Fruit fly (Drosophila melanogaster) whole organism, embryonic: ENCODE results near the gene Gbs-70E.

Experiments
- Adf1 ChIP-seq: fragments of 200-800 bp; sonication (Bioruptor generic); IDR thresholded peaks from 2 replicates; pipeline ENCODE4 v1.3.6; 2022; ENCODE audit warnings: missing biosample characterization, missing genetic modification characterization
- Atf-2 ChIP-seq: fragments of 200-800 bp; sonication (Bioruptor generic); optimal IDR thresholded peaks from 2 replicates; lab custom pipeline; 2016; ENCODE audit warnings: missing biosample characterization, missing genetic modification characterization
- CG10979 ChIP-seq: fragments of 200-800 bp; sonication (Bioruptor generic); optimal IDR thresholded peaks from 2 replicates; lab custom pipeline; 2018; ENCODE audit warnings: missing biosample characterization, mild to moderate bottlenecking, missing genetic modification characterization, moderate library complexity
- CG11247 ChIP-seq: fragments of 200-800 bp; sonication (Bioruptor generic); IDR thresholded peaks from 2 replicates; pipeline ENCODE4 v1.3.6; 2022; ENCODE audit warnings: missing biosample characterization, missing genetic modification characterization
- CG11696 ChIP-seq: fragments of 200-800 bp; sonication (Bioruptor generic); IDR thresholded peaks from 2 replicates; pipeline ENCODE4 v1.3.6; 2022; ENCODE audit warnings: missing biosample characterization, missing genetic modification characterization
- CG12769 ChIP-seq: fragments of 200-800 bp; sonication (Bioruptor generic); optimal IDR thresholded peaks from 2 replicates; lab custom pipeline; 2019; ENCODE audit warnings: missing biosample characterization, mild to moderate bottlenecking, missing genetic modification characterization, moderate library complexity
- CG13894 ChIP-seq: fragments of 200-800 bp; sonication (Bioruptor generic); optimal IDR thresholded peaks from 3 replicates; lab custom pipeline; 2018; ENCODE audit warnings: missing biosample characterization, mild to moderate bottlenecking, missing genetic modification characterization, moderate library complexity
- CG15073 ChIP-seq: fragments of 200-800 bp; sonication (Bioruptor generic); optimal IDR thresholded peaks from 2 replicates; lab custom pipeline; 2016; ENCODE audit warnings: missing biosample characterization, missing genetic modification characterization
- CG15479 ChIP-seq: fragments of 200-800 bp; sonication (Bioruptor generic); optimal IDR thresholded peaks from 3 replicates; lab custom pipeline; 2019; ENCODE audit warnings: missing biosample characterization, mild to moderate bottlenecking, missing genetic modification characterization, moderate library complexity
- CG15601 ChIP-seq: fragments of 200-800 bp; sonication (Bioruptor generic); optimal IDR thresholded peaks from 3 replicates; lab custom pipeline; 2019; ENCODE audit warnings: missing biosample characterization, mild to moderate bottlenecking, missing genetic modification characterization, moderate library complexity
- CG1602 ChIP-seq: fragments of 200-800 bp; sonication (Bioruptor generic); optimal IDR thresholded peaks from 3 replicates; lab custom pipeline; 2016; ENCODE audit warnings: missing biosample characterization, missing genetic modification characterization
- CG1647 ChIP-seq: fragments of 200-800 bp; sonication (Bioruptor generic); optimal IDR thresholded peaks from 3 replicates; lab custom pipeline; 2016; ENCODE audit warnings: missing biosample characterization, missing genetic modification characterization
- CG33213 ChIP-seq: fragments of 200-800 bp; sonication (Bioruptor generic); optimal IDR thresholded peaks from 3 replicates; lab custom pipeline; 2016; ENCODE audit warnings: missing biosample characterization, missing genetic modification characterization
- CG6254 ChIP-seq: fragments of 200-800 bp; sonication (Bioruptor generic); optimal IDR thresholded peaks from 3 replicates; lab custom pipeline; 2017; ENCODE audit warnings: mild to moderate bottlenecking, missing biosample characterization, missing genetic modification reagents, missing genetic modification characterization
- CG7271 ChIP-seq: fragments of 200-800 bp; sonication (Bioruptor generic); optimal IDR thresholded peaks from 2 replicates; lab custom pipeline; 2018; ENCODE audit warnings: missing biosample characterization, mild to moderate bottlenecking, missing genetic modification characterization, moderate library complexity
- CG7357 ChIP-seq: fragments of 200-800 bp; sonication (Bioruptor generic); IDR thresholded peaks from 3 replicates; pipeline ENCODE4 v1.3.6; 2022; ENCODE audit warnings: missing biosample characterization, missing genetic modification characterization
- CG7556 ChIP-seq: fragments of 200-800 bp; sonication (Bioruptor generic); optimal IDR thresholded peaks from 2 replicates; lab custom pipeline; 2017; ENCODE audit warnings: missing biosample characterization, mild to moderate bottlenecking, missing genetic modification characterization
- CG7745 ChIP-seq: fragments of 200-800 bp; sonication (Bioruptor generic); optimal IDR thresholded peaks from 2 replicates; lab custom pipeline; 2018; ENCODE audit warnings: missing biosample characterization, mild to moderate bottlenecking, missing genetic modification characterization, moderate library complexity
- CG8281 ChIP-seq: fragments of 200-800 bp; sonication (Bioruptor generic); optimal IDR thresholded peaks from 2 replicates; lab custom pipeline; 2018; ENCODE audit warnings: missing biosample characterization, mild to moderate bottlenecking, missing genetic modification characterization, moderate library complexity
- CG8924 ChIP-seq: fragments of 200-800 bp; optimal IDR thresholded peaks from 3 replicates; lab custom pipeline; 2019; ENCODE audit warnings: missing biosample characterization, mild to moderate bottlenecking, missing genetic modification characterization, moderate library complexity
- CG9727 ChIP-seq: fragments of 200-800 bp; sonication (Bioruptor generic); optimal IDR thresholded peaks from 3 replicates; lab custom pipeline; 2017; ENCODE audit warnings: missing biosample characterization, mild to moderate bottlenecking, missing genetic modification characterization
- CHES-1-like ChIP-seq: fragments of 200-800 bp; sonication (Bioruptor generic); optimal IDR thresholded peaks from 2 replicates; lab custom pipeline; 2016; ENCODE audit warnings: missing biosample characterization, missing genetic modification characterization
- Dad ChIP-seq: fragments of 200-800 bp; sonication (Bioruptor generic); optimal IDR thresholded peaks from 3 replicates; lab custom pipeline; 2016; ENCODE audit warnings: missing biosample characterization, missing genetic modification characterization
- Dll ChIP-seq: fragments of 200-800 bp; sonication (Bioruptor generic); IDR thresholded peaks from 4 replicates; pipeline ENCODE4 v1.3.6; 2022; ENCODE audit warnings: missing biosample characterization, missing genetic modification characterization; ENCODE audit not compliant: partially characterized antibody
- Fer2 ChIP-seq: fragments of 200-800 bp; sonication (Bioruptor generic); optimal IDR thresholded peaks from 2 replicates; lab custom pipeline; 2018; ENCODE audit warnings: missing biosample characterization, mild to moderate bottlenecking, missing genetic modification characterization, moderate library complexity
- HLH4C ChIP-seq: fragments of 200-800 bp; sonication (Bioruptor generic); IDR thresholded peaks from 3 replicates; pipeline ENCODE4 v1.3.6; 2022; ENCODE audit warnings: missing biosample characterization, missing genetic modification characterization; ENCODE audit not compliant: partially characterized antibody
- Hmr ChIP-seq: fragments of 200-800 bp; sonication (Bioruptor generic); optimal IDR thresholded peaks from 3 replicates; lab custom pipeline; 2017; ENCODE audit warnings: mild to moderate bottlenecking, missing biosample characterization, missing genetic modification reagents, missing genetic modification characterization
- Hr51 ChIP-seq, 2 experiments: fragments of 200-800 bp; sonication (Bioruptor generic); optimal IDR thresholded peaks; 2 replicates in 1 of 2; 3 replicates in 1 of 2; lab custom pipeline; 2016 to 2018; ENCODE audit warnings: missing biosample characterization in 2 of 2, missing genetic modification characterization in 2 of 2, mild to moderate bottlenecking in 1 of 2, moderate library complexity in 1 of 2
- Kr ChIP-seq: fragments of 200-800 bp; sonication (Bioruptor generic); optimal IDR thresholded peaks from 2 replicates; lab custom pipeline; 2017; ENCODE audit warnings: missing biosample characterization, mild to moderate bottlenecking, missing genetic modification characterization
- PHDP ChIP-seq: fragments of 200-800 bp; sonication (Bioruptor generic); optimal IDR thresholded peaks from 3 replicates; lab custom pipeline; 2018; ENCODE audit warnings: missing biosample characterization, mild to moderate bottlenecking, missing genetic modification characterization, moderate library complexity
- Pdp1 ChIP-seq, 2 experiments: fragments of 200-800 bp; sonication (Bioruptor generic); optimal IDR thresholded peaks; 3 replicates each; lab custom pipeline; 2016; ENCODE audit warnings: missing biosample characterization in 2 of 2, missing genetic modification characterization in 2 of 2, mild to moderate bottlenecking in 1 of 2, moderate library complexity in 1 of 2
- Poxn ChIP-seq: fragments of 200-800 bp; sonication (Bioruptor generic); IDR thresholded peaks from 2 replicates; pipeline ENCODE4 v1.3.6; 2022; ENCODE audit warnings: missing biosample characterization, missing genetic modification characterization
- Sin3A ChIP-seq: fragments of >200 bp; optimal IDR thresholded peaks from 2 replicates; lab custom pipeline; 2018
- Sox102F ChIP-seq: fragments of 200-800 bp; sonication (Bioruptor generic); optimal IDR thresholded peaks from 2 replicates; lab custom pipeline; 2018; ENCODE audit warnings: missing biosample characterization, mild to moderate bottlenecking, missing genetic modification characterization, moderate library complexity
- abd-A ChIP-seq: fragments of 200-800 bp; sonication (Bioruptor generic); optimal IDR thresholded peaks from 3 replicates; lab custom pipeline; 2019; ENCODE audit warnings: missing biosample characterization, mild to moderate bottlenecking, missing genetic modification characterization, moderate library complexity
- ac ChIP-seq: fragments of 200-800 bp; sonication (Bioruptor generic); optimal IDR thresholded peaks from 3 replicates; lab custom pipeline; 2017; ENCODE audit warnings: missing biosample characterization, mild to moderate bottlenecking, missing genetic modification characterization
- bowl ChIP-seq: fragments of 200-800 bp; sonication (Bioruptor generic); IDR thresholded peaks from 2 replicates; pipeline ENCODE4 v1.3.6; 2022; ENCODE audit warnings: missing biosample characterization, missing genetic modification characterization
- chm ChIP-seq: fragments of 200-800 bp; sonication (Bioruptor generic); IDR thresholded peaks from 2 replicates; pipeline ENCODE4 v1.3.6; 2022; ENCODE audit warnings: missing biosample characterization, missing genetic modification characterization
- dm ChIP-seq: fragments of 200-800 bp; sonication (Bioruptor generic); optimal IDR thresholded peaks from 3 replicates; lab custom pipeline; 2016; ENCODE audit warnings: missing biosample characterization, missing genetic modification characterization
- ems ChIP-seq: fragments of 200-800 bp; sonication (Bioruptor generic); optimal IDR thresholded peaks from 3 replicates; lab custom pipeline; 2016; ENCODE audit warnings: missing biosample characterization, missing genetic modification characterization
- gce ChIP-seq: fragments of 200-800 bp; sonication (Bioruptor generic); IDR thresholded peaks from 3 replicates; pipeline ENCODE4 v1.3.6; 2022; ENCODE audit warnings: missing biosample characterization, missing genetic modification characterization
- klu ChIP-seq: fragments of 200-800 bp; sonication (Bioruptor generic); IDR thresholded peaks from 2 replicates; pipeline ENCODE4 v1.3.6; 2022; ENCODE audit warnings: missing biosample characterization, missing genetic modification characterization
- lbe ChIP-seq: fragments of 200-800 bp; sonication (Bioruptor generic); optimal IDR thresholded peaks from 2 replicates; lab custom pipeline; 2016; ENCODE audit warnings: missing biosample characterization, mild to moderate bottlenecking, missing genetic modification characterization
- onecut ChIP-seq: fragments of 200-800 bp; sonication (Bioruptor generic); IDR thresholded peaks from 2 replicates; pipeline ENCODE4 v1.3.6; 2022; ENCODE audit warnings: missing biosample characterization, missing genetic modification characterization
- pnt ChIP-seq: fragments of 200-800 bp; sonication (Bioruptor generic); optimal IDR thresholded peaks from 3 replicates; lab custom pipeline; 2016; ENCODE audit warnings: missing biosample characterization, missing genetic modification characterization
- repo ChIP-seq: fragments of 200-800 bp; sonication (Bioruptor generic); optimal IDR thresholded peaks from 2 replicates; lab custom pipeline; 2016; ENCODE audit warnings: missing biosample characterization, missing genetic modification characterization
- row ChIP-seq: fragments of 200-800 bp; sonication (Bioruptor generic); IDR thresholded peaks from 3 replicates; pipeline ENCODE4 v1.3.6; 2022; ENCODE audit warnings: missing biosample characterization, missing genetic modification characterization
- trh ChIP-seq: fragments of 200-800 bp; sonication (Bioruptor generic); optimal IDR thresholded peaks from 2 replicates; lab custom pipeline; 2016; ENCODE audit warnings: missing biosample characterization, missing genetic modification characterization
- zfh1 ChIP-seq: fragments of 200-800 bp; sonication (Bioruptor generic); IDR thresholded peaks from 3 replicates; pipeline ENCODE4 v1.3.6; 2022; ENCODE audit warnings: missing biosample characterization, missing genetic modification characterization

Gene Gbs-70E

dm6 chr3L:14550839-14551415, at the start of gene Gbs-70E (continued):
- TF ChIP-seq CG8924 (tag; lab: Kevin White, UChicago), result peak; percentile 94
- peak; percentile 88 for TF ChIP-seq pnt (GFP tag; lab: Kevin White, UChicago)
- TF ChIP-seq CG33213 (GFP tag; lab: Kevin White, UChicago), result peak; percentile 79
- TF ChIP-seq chm, result peak; percentile 79
- TF ChIP-seq CG11247 (GFP tag; lab: Robert Waterston, UW), result peak; percentile 82
- TF ChIP-seq CG6254 (GFP tag; lab: Kevin White, UChicago), result peak; percentile 76
- TF ChIP-seq trh, result peak; percentile 71
- TF ChIP-seq Atf-2 (GFP tag; lab: Kevin White, UChicago), result peak; percentile 91
- peak; percentile 60; the same call in 1 of the 2 replicates for TF ChIP-seq Poxn (GFP tag; lab: Robert Waterston, UW)
- peak; percentile 53 for TF ChIP-seq CG15073 (GFP tag; lab: Kevin White, UChicago)
- TF ChIP-seq repo (GFP tag; lab: Kevin White, UChicago), result peak; percentile 82
- peak; percentile 95 for TF ChIP-seq PHDP (tag; lab: Kevin White, UChicago)
- peak; percentile 75 for TF ChIP-seq CG7271 (tag; lab: Kevin White, UChicago)
- peak; percentile 90 to 96 for TF ChIP-seq Hr51 (GFP tag; optimal IDR thresholded peaks at IDR 0.05; lab: Kevin White, UChicago)
- TF ChIP-seq CG15601 (tag; lab: Kevin White, UChicago), result peak; percentile 90
- TF ChIP-seq ac (GFP tag; lab: Kevin White, UChicago), result peak; percentile 64
- TF ChIP-seq dm (GFP tag; lab: Kevin White, UChicago), result peak; percentile 86
- TF ChIP-seq Hmr (GFP tag; lab: Kevin White, UChicago), result peak; percentile 94
- peak; percentile 61 for TF ChIP-seq CG7745
- TF ChIP-seq CG12769, result peak; percentile 79
- peak; percentile 44 for TF ChIP-seq CG15479
- peak; percentile 91 for TF ChIP-seq zfh1 (GFP tag; lab: Robert Waterston, UW)
- TF ChIP-seq CG1647 (GFP tag; lab: Kevin White, UChicago), result peak; percentile 78
- peak; percentile 94 for TF ChIP-seq CHES-1-like (GFP tag; lab: Kevin White, UChicago)
- TF ChIP-seq Dad (GFP tag; lab: Kevin White, UChicago), result peak; percentile 84
- TF ChIP-seq Pdp1 (GFP tag; optimal IDR thresholded peaks at IDR 0.05; lab: Kevin White, UChicago), result peak; percentile 92 to 93
- peak; percentile 93 for TF ChIP-seq CG7556 (GFP tag; lab: Kevin White, UChicago)
- TF ChIP-seq CG13894 (tag; lab: Kevin White, UChicago), result peak; percentile 84
- TF ChIP-seq CG8281 (tag; lab: Kevin White, UChicago), result peak; percentile 71
- peak; percentile 81 for TF ChIP-seq onecut (GFP tag; lab: Robert Waterston, UW)
- TF ChIP-seq row (GFP tag; lab: Robert Waterston, UW), result peak; percentile 100
- peak; percentile 81 for TF ChIP-seq CG7357 (GFP tag; lab: Robert Waterston, UW)
- peak; percentile 73; the same call in 1 of the 2 replicates for TF ChIP-seq bowl (GFP tag; lab: Robert Waterston, UW)
- TF ChIP-seq Fer2 (tag; lab: Kevin White, UChicago), result peak; percentile 69
- peak; percentile 89 for TF ChIP-seq CG1602
- peak; percentile 88; the same call in 1 of the 2 replicates for TF ChIP-seq klu (GFP tag; lab: Robert Waterston, UW)
- 0 out of 3 replicates have a peak, but pooled peaks have one; percentile 69 for TF ChIP-seq gce (GFP tag; lab: Robert Waterston, UW)
- peak; percentile 68 for TF ChIP-seq abd-A (tag; lab: Kevin White, UChicago)
- TF ChIP-seq Sox102F, result peak; percentile 92
- TF ChIP-seq Sin3A (lab: Kevin White, UChicago), result no peak
- peak; percentile 52; the same call in 2 of the 3 replicates for TF ChIP-seq HLH4C (GFP tag; lab: Robert Waterston, UW)
- TF ChIP-seq Adf1, result peak; percentile 66
- peak; percentile 92 for TF ChIP-seq CG9727 (GFP tag; lab: Kevin White, UChicago)
- peak; percentile 84 for TF ChIP-seq Kr
- TF ChIP-seq ems, result peak; percentile 86
- peak; percentile 93 for TF ChIP-seq CG10979
- peak; percentile 78 for TF ChIP-seq CG11696
- TF ChIP-seq lbe (GFP tag; lab: Kevin White, UChicago), result peak; percentile 94
- peak; percentile 52; the same call in 1 of the 4 replicates for TF ChIP-seq Dll (GFP tag; lab: Robert Waterston, UW)
